Worm (Caenorhabditis elegans) whole organism, L3 larva: ENCODE results near the gene anmt-2.

Experiments used
- R02D3.7 ChIP-seq: fragments of 150-350 bp; optimal IDR thresholded peaks from 2 replicates; lab custom pipeline; 2014; ENCODE audit warnings: missing biosample characterization, missing genetic modification characterization
- ZK546.5 ChIP-seq: sonication (generic microtip); optimal IDR thresholded peaks from 2 replicates; lab custom pipeline; 2017; ENCODE audit warnings: missing biosample characterization, missing genetic modification characterization
- aly-2 ChIP-seq: fragments of 150-350 bp; optimal IDR thresholded peaks from 2 replicates; lab custom pipeline; 2014; ENCODE audit warnings: missing biosample characterization, missing genetic modification characterization
- ama-1 ChIP-seq: fragments of 150-350 bp; optimal IDR thresholded peaks from 2 replicates; lab custom pipeline; 2018
- ceh-28 ChIP-seq: fragments of 150-350 bp; optimal IDR thresholded peaks from 2 replicates; lab custom pipeline; 2014; ENCODE audit warnings: missing biosample characterization, missing genetic modification reagents, missing genetic modification characterization
- ceh-82 ChIP-seq: fragments of 150-350 bp; optimal IDR thresholded peaks from 2 replicates; lab custom pipeline; 2014; ENCODE audit warnings: missing biosample characterization, missing genetic modification characterization
- daf-12 ChIP-seq: fragments of 150-350 bp; optimal IDR thresholded peaks from 2 replicates; lab custom pipeline; 2014; ENCODE audit warnings: missing biosample characterization, missing genetic modification reagents, missing genetic modification characterization
- egl-5 ChIP-seq: fragments of 150-350 bp; optimal IDR thresholded peaks from 2 replicates; lab custom pipeline; 2017; ENCODE audit warnings: missing biosample characterization, missing genetic modification reagents, missing genetic modification characterization, inconsistent platforms
- elt-1 ChIP-seq: fragments of 150-350 bp; optimal IDR thresholded peaks from 2 replicates; lab custom pipeline; 2014; ENCODE audit warnings: missing biosample characterization, missing genetic modification characterization
- elt-2 ChIP-seq: sonication (generic microtip); optimal IDR thresholded peaks from 2 replicates; lab custom pipeline; 2016; ENCODE audit warnings: missing genetic modification reagents, mild to moderate bottlenecking, missing genetic modification characterization, missing compliant biosample characterization
- elt-3 ChIP-seq, 3 experiments: fragments of 150-350 bp in 1 of 3; sonication (generic microtip) in 2 of 3; optimal IDR thresholded peaks; 2 replicates in 2 of 3; 4 replicates in 1 of 3; lab custom pipeline; 2014 to 2017; ENCODE audit warnings: missing biosample characterization in 3 of 3, missing genetic modification characterization in 3 of 3
- fkh-10 ChIP-seq: sonication (generic microtip); optimal IDR thresholded peaks from 2 replicates; lab custom pipeline; 2017; ENCODE audit warnings: missing biosample characterization, missing genetic modification reagents, missing genetic modification characterization
- fkh-2 ChIP-seq: fragments of 150-350 bp; optimal IDR thresholded peaks from 2 replicates; lab custom pipeline; 2014; ENCODE audit warnings: missing biosample characterization, missing genetic modification reagents, missing genetic modification characterization
- fos-1 ChIP-seq: fragments of 150-350 bp; optimal IDR thresholded peaks from 2 replicates; lab custom pipeline; 2014; ENCODE audit warnings: missing biosample characterization, missing genetic modification characterization
- hmg-11 ChIP-seq: sonication (generic microtip); optimal IDR thresholded peaks from 2 replicates; lab custom pipeline; 2016; ENCODE audit warnings: missing genetic modification characterization, missing compliant biosample characterization
- jun-1 ChIP-seq: fragments of 150-350 bp; optimal IDR thresholded peaks from 2 replicates; lab custom pipeline; 2014; ENCODE audit warnings: missing biosample characterization, missing genetic modification reagents, missing genetic modification characterization
- lin-15B ChIP-seq: fragments of 150-350 bp; optimal IDR thresholded peaks from 2 replicates; lab custom pipeline; 2014; ENCODE audit warnings: missing biosample characterization, missing genetic modification characterization
- lin-39 ChIP-seq: fragments of 150-350 bp; optimal IDR thresholded peaks from 2 replicates; lab custom pipeline; 2018; ENCODE audit warnings: missing biosample characterization, missing genetic modification reagents, missing genetic modification characterization
- lsy-12 ChIP-seq: sonication (generic microtip); optimal IDR thresholded peaks from 2 replicates; lab custom pipeline; 2016; ENCODE audit warnings: mild to moderate bottlenecking, missing genetic modification characterization, missing compliant biosample characterization
- mdl-1 ChIP-seq: fragments of 150-350 bp; optimal IDR thresholded peaks from 2 replicates; lab custom pipeline; 2014; ENCODE audit warnings: missing biosample characterization, missing genetic modification characterization
- mml-1 ChIP-seq: fragments of 150-350 bp; sonication (generic microtip); optimal IDR thresholded peaks from 3 replicates; lab custom pipeline; 2014; ENCODE audit warnings: missing biosample characterization, missing genetic modification characterization
- nfya-1 ChIP-seq: sonication (generic microtip); optimal IDR thresholded peaks from 2 replicates; lab custom pipeline; 2017; ENCODE audit warnings: missing genetic modification characterization, mild to moderate bottlenecking, missing compliant biosample characterization, antibody characterized with exemption, moderate library complexity; ENCODE audit not compliant: insufficient read depth
- nhr-11 ChIP-seq: fragments of 150-350 bp; optimal IDR thresholded peaks from 2 replicates; lab custom pipeline; 2014; ENCODE audit warnings: missing biosample characterization, missing genetic modification characterization
- nhr-12 ChIP-seq: fragments of 150-350 bp; optimal IDR thresholded peaks from 2 replicates; lab custom pipeline; 2014; ENCODE audit warnings: missing biosample characterization, missing genetic modification characterization
- nhr-23 ChIP-seq: fragments of 150-350 bp; optimal IDR thresholded peaks from 2 replicates; lab custom pipeline; 2014; ENCODE audit warnings: missing biosample characterization, missing genetic modification reagents, missing genetic modification characterization
- nhr-237 ChIP-seq: fragments of 150-350 bp; optimal IDR thresholded peaks from 2 replicates; lab custom pipeline; 2014; ENCODE audit warnings: missing biosample characterization, missing genetic modification characterization
- nhr-25 ChIP-seq: sonication (generic microtip); optimal IDR thresholded peaks from 2 replicates; lab custom pipeline; 2017; ENCODE audit warnings: missing biosample characterization, missing genetic modification characterization
- nhr-43 ChIP-seq: sonication (generic microtip); optimal IDR thresholded peaks from 2 replicates; lab custom pipeline; 2016; ENCODE audit warnings: mild to moderate bottlenecking, missing genetic modification characterization, missing compliant biosample characterization; ENCODE audit not compliant: poor library complexity, severe bottlenecking
- nhr-77 ChIP-seq: fragments of 150-350 bp; optimal IDR thresholded peaks from 2 replicates; lab custom pipeline; 2014; ENCODE audit warnings: missing biosample characterization, missing genetic modification characterization
- pha-4 ChIP-seq: fragments of 150-350 bp; optimal IDR thresholded peaks from 2 replicates; lab custom pipeline; 2014; ENCODE audit warnings: missing biosample characterization, missing genetic modification reagents, missing genetic modification characterization
- pqm-1 ChIP-seq: fragments of 150-350 bp; optimal IDR thresholded peaks from 2 replicates; lab custom pipeline; 2017; ENCODE audit warnings: missing biosample characterization, missing genetic modification characterization, inconsistent platforms
- skn-1 ChIP-seq: fragments of 150-350 bp; optimal IDR thresholded peaks from 2 replicates; lab custom pipeline; 2014; ENCODE audit warnings: missing biosample characterization, missing genetic modification characterization
- snpc-4 ChIP-seq: fragments of 150-350 bp; optimal IDR thresholded peaks from 2 replicates; lab custom pipeline; 2014; ENCODE audit warnings: missing biosample characterization, missing genetic modification characterization
- tbx-2 ChIP-seq: sonication (generic microtip); optimal IDR thresholded peaks from 2 replicates; lab custom pipeline; 2016; ENCODE audit warnings: mild to moderate bottlenecking, missing genetic modification characterization, missing compliant biosample characterization
- unc-39 ChIP-seq: sonication (generic microtip); optimal IDR thresholded peaks from 4 replicates; lab custom pipeline; 2017; ENCODE audit warnings: missing biosample characterization, missing genetic modification characterization
- unc-62 ChIP-seq: fragments of 150-350 bp; sonication (generic microtip); optimal IDR thresholded peaks from 4 replicates; lab custom pipeline; 2014; ENCODE audit warnings: missing biosample characterization, missing genetic modification reagents, missing genetic modification characterization
- zag-1 ChIP-seq: fragments of 150-350 bp; optimal IDR thresholded peaks from 2 replicates; lab custom pipeline; 2014; ENCODE audit warnings: missing biosample characterization, missing genetic modification characterization
- ztf-11 ChIP-seq: fragments of 150-350 bp; optimal IDR thresholded peaks from 2 replicates; lab custom pipeline; 2014; ENCODE audit warnings: missing biosample characterization, missing genetic modification characterization
- ztf-4 ChIP-seq: fragments of 150-350 bp; optimal IDR thresholded peaks from 2 replicates; lab custom pipeline; 2014; ENCODE audit warnings: missing biosample characterization, missing genetic modification characterization

The anmt-2 gene

ce11 chrIII:6123647-6124046, 33.9 kb downstream of the anmt-2 start:
- TF ChIP-seq lsy-12 (tag; lab: Kevin White, UChicago) (peak; percentile 37), ceh-82 (peak; percentile 36), aly-2 (tag; lab: Kevin White, UChicago) (peak; percentile 42), egl-5 (no peak), nhr-43 (no peak), R02D3.7 (no peak), ama-1 (lab: Kevin White, UChicago) (peak; percentile 13)

ce11 chrIII:6120990-6121389, 36.6 kb downstream of the anmt-2 start:
- TF ChIP-seq unc-62 (GFP tag; lab: Kevin White, UChicago) (no peak), R02D3.7 (no peak), fkh-2 (tag; lab: Kevin White, UChicago) (no peak), elt-3 (tag; optimal IDR thresholded peaks at IDR 0.05; lab: Kevin White, UChicago) (no peak), nhr-23 (no peak), nfya-1 (tag; lab: Kevin White, UChicago) (no peak), lsy-12 (tag; lab: Kevin White, UChicago) (no peak), ceh-82 (no peak), nhr-12 (tag; lab: Kevin White, UChicago) (no peak), nhr-43 (no peak), ceh-28 (tag; lab: Kevin White, UChicago) (no peak), tbx-2 (no peak), unc-39 (no peak)

ce11 chrIII:6118320-6118719, 39.2 kb downstream of the anmt-2 start, which contains the start of gene kin-18:
Gene kin-18, plus strand, starts transcription at chrIII:6118620.
- TF ChIP-seq nhr-25 (tag; lab: Kevin White, UChicago) (no peak), zag-1 (tag; lab: Kevin White, UChicago) (no peak), mml-1 (tag; lab: Kevin White, UChicago) (no peak), fos-1 (tag; lab: Kevin White, UChicago) (no peak), pqm-1 (tag; lab: Kevin White, UChicago) (no peak), ceh-28 (tag; lab: Kevin White, UChicago) (no peak), ceh-82 (no peak), ZK546.5 (tag; lab: Kevin White, UChicago) (no peak), fkh-2 (tag; lab: Kevin White, UChicago) (no peak), nhr-11 (tag; lab: Kevin White, UChicago) (no peak), nfya-1 (tag; lab: Kevin White, UChicago) (no peak), unc-39 (no peak), pha-4 (no peak)

ce11 chrIII:6116981-6117380, 40.6 kb downstream of the anmt-2 start:
- TF ChIP-seq nhr-25 (tag; lab: Kevin White, UChicago) (no peak), elt-1 (tag; lab: Kevin White, UChicago) (no peak), ztf-11 (tag; lab: Kevin White, UChicago) (no peak), mdl-1 (no peak), lin-15B (tag; lab: Kevin White, UChicago) (no peak), daf-12 (tag; lab: Kevin White, UChicago) (no peak), nhr-43 (no peak), jun-1 (no peak), unc-62 (GFP tag; lab: Kevin White, UChicago) (no peak), elt-2 (tag; lab: Kevin White, UChicago) (peak; percentile 97), fos-1 (tag; lab: Kevin White, UChicago) (no peak), aly-2 (tag; lab: Kevin White, UChicago) (no peak), pqm-1 (tag; lab: Kevin White, UChicago) (peak; percentile 77), pha-4 (peak; percentile 39), lin-39 (tag; lab: Kevin White, UChicago) (no peak), egl-5 (no peak), nhr-237 (no peak)
- TF ChIP-seq, all 47 proteins: peak for 3

- TF ChIP-seq nhr-237 (no peak), R02D3.7 (no peak), snpc-4 (no peak), nhr-25 (tag; lab: Kevin White, UChicago) (peak; percentile 54), lsy-12 (tag; lab: Kevin White, UChicago) (no peak), nhr-77 (tag; lab: Kevin White, UChicago) (no peak), nfya-1 (tag; lab: Kevin White, UChicago) (peak; percentile 42), aly-2 (tag; lab: Kevin White, UChicago) (no peak), ztf-4 (tag; lab: Kevin White, UChicago) (no peak), hmg-11 (tag; lab: Kevin White, UChicago) (peak; percentile 76), skn-1 (tag; lab: Kevin White, UChicago) (peak; percentile 49), lin-39 (tag; lab: Kevin White, UChicago) (peak; percentile 7), pha-4 (peak; percentile 43), fkh-10 (GFP tag; lab: Kevin White, UChicago) (no peak), lin-15B (tag; lab: Kevin White, UChicago) (peak; percentile 28)
Measured at ce11 chrIII:6116281-6116886, 41.2 kb downstream of the anmt-2 start, which contains the start of gene nmt-1. Gene nmt-1, minus strand, starts transcription at chrIII:6116331.
